Worm (Caenorhabditis elegans): ENCODE data around the gene ikke-1.

Gene ikke-1

ce11 chrIII:9050600-9050999 lies at the start of gene ikke-1:
Gene ikke-1 (minus strand): TSS chrIII:9050700.
- no peak for TF ChIP-seq K11D2.4 (GFP tag; IDR thresholded peaks at IDR 0.05)
- TF ChIP-seq hsf-1 (GFP tag; IDR thresholded peaks at IDR 0.05): 0 out of 2 replicates have a peak, but pooled peaks have one; percentile 6

ce11 chrIII:9091392-9092291 lies 41.1 kb upstream of the ikke-1 start, which contains the start of gene glp-1:
Gene glp-1 (plus strand): TSS chrIII:9092241.
- TF ChIP-seq ekl-4 (GFP tag; IDR thresholded peaks at IDR 0.05) (no peak), Y53F4B.3 (GFP tag; IDR thresholded peaks at IDR 0.05) (no peak), ceh-91 (GFP tag; IDR thresholded peaks at IDR 0.05) (peak; percentile 46; the same call in 1 of the 2 replicates), cebp-1 (GFP tag; IDR thresholded peaks at IDR 0.05) (no peak), cebp-1 (tag; optimal IDR thresholded peaks at IDR 0.05) (no peak), attf-3 (GFP tag; conservative IDR thresholded peaks at IDR 0.05) (peak; percentile 61; the same call in 1 of the 2 replicates), mcd-1 (GFP tag; IDR thresholded peaks at IDR 0.05) (no peak), tlf-1 (GFP tag; optimal IDR thresholded peaks at IDR 0.05) (no peak), F33H1.4 (GFP tag; IDR thresholded peaks at IDR 0.05) (0 out of 2 replicates have a peak, but pooled peaks have one; percentile 42), F52B5.7 (tag; optimal IDR thresholded peaks at IDR 0.05) (no peak), snpc-3.4 (tag; optimal IDR thresholded peaks at IDR 0.05) (peak; percentile 32), ccch-3 (GFP tag; optimal IDR thresholded peaks at IDR 0.05) (no peak), D2030.7 (GFP tag; IDR thresholded peaks at IDR 0.05) (peak; percentile 60; the same call in 1 of the 2 replicates), fkh-3 (tag; optimal IDR thresholded peaks at IDR 0.05) (no peak), attf-6 (GFP tag; IDR thresholded peaks at IDR 0.05) (no peak), zfh-2 (GFP tag; conservative IDR thresholded peaks at IDR 0.05) (no peak), chd-7 (tag; optimal IDR thresholded peaks at IDR 0.05) (no peak), B0336.3 (GFP tag; IDR thresholded peaks at IDR 0.05) (no peak), rcor-1 (GFP tag; IDR thresholded peaks at IDR 0.05) (no peak), athp-1 (tag; optimal IDR thresholded peaks at IDR 0.05) (no peak), lsl-1 (GFP tag; optimal IDR thresholded peaks at IDR 0.05) (peak; percentile 95), zim-3 (tag; optimal IDR thresholded peaks at IDR 0.05) (no peak), ztf-3 (GFP tag; optimal IDR thresholded peaks at IDR 0.05) (no peak), rpc-1 (optimal IDR thresholded peaks at IDR 0.05) (no peak), rpc-1 (tag; optimal IDR thresholded peaks at IDR 0.05) (no peak), ceh-58 (GFP tag; IDR thresholded peaks at IDR 0.05) (no peak), sptf-2 (GFP tag; optimal IDR thresholded peaks at IDR 0.05) (no peak), F55B11.4 (tag; optimal IDR thresholded peaks at IDR 0.05; ENCODE audit: borderline replicate concordance, insufficient read depth) (no peak), sea-2 (GFP tag; IDR thresholded peaks at IDR 0.05) (no peak), snpc-4 (GFP tag; optimal IDR thresholded peaks at IDR 0.05) (no peak), snpc-4 (tag; optimal IDR thresholded peaks at IDR 0.05) (no peak), B0035.1 (tag; optimal IDR thresholded peaks at IDR 0.05) (no peak), hmg-20 (GFP tag; IDR thresholded peaks at IDR 0.05) (no peak), egl-44 (GFP tag; IDR thresholded peaks at IDR 0.05) (no peak), ztf-18 (tag; optimal IDR thresholded peaks at IDR 0.05) (no peak), let-526 (GFP tag; IDR thresholded peaks at IDR 0.05) (no peak), lin-35 (GFP tag; optimal IDR thresholded peaks at IDR 0.05) (no peak), unc-62 (GFP tag; optimal IDR thresholded peaks at IDR 0.05) (no peak), hlh-12 (tag; optimal IDR thresholded peaks at IDR 0.05) (no peak), hlh-26 (GFP tag; conservative IDR thresholded peaks at IDR 0.05) (no peak), C17E4.6 (GFP tag; IDR thresholded peaks at IDR 0.05) (no peak), akir-1 (GFP tag; optimal IDR thresholded peaks at IDR 0.05) (no peak), nhr-120 (GFP tag; IDR thresholded peaks at IDR 0.05) (no peak), ZK185.1 (tag; optimal IDR thresholded peaks at IDR 0.05; ENCODE audit: poor library complexity, severe bottlenecking) (no peak)
